Worm (Caenorhabditis elegans): ENCODE data around the gene ZK185.3.

DNA sequence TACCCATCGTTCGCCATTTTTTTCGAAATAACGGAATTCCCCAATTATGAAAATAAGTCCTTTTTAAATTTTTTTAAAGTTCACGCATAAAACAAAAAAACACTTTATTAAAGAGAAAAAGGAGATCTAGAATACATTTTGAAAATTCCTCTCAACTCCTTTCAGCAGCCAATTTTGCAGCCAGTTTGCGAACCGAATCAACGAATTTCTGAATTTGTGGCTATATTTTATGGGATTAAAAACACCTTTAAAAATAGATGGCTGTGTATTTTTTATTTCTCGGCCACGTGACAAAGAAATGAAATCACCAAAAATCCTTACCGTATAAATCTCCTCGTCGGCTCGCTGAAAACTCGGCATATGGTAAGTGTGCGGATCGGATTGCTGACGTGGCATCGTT, 50.2 kb downstream of the ZK185.3 start, which contains the start of gene M01H9.10:
- TF ChIP-seq unc-62 (GFP tag; optimal IDR thresholded peaks at IDR 0.05): no peak
- no peak for TF ChIP-seq ceh-28 (tag; optimal IDR thresholded peaks at IDR 0.05)
- TF ChIP-seq fos-1 (tag; optimal IDR thresholded peaks at IDR 0.05): no peak
- no peak for TF ChIP-seq nhr-11 (tag; optimal IDR thresholded peaks at IDR 0.05)
- no peak for TF ChIP-seq nhr-28 (tag; optimal IDR thresholded peaks at IDR 0.05)

Measured in whole organism, L3 larva.